Worm (Caenorhabditis elegans): ENCODE data around the gene F52D2.12.

DNA sequence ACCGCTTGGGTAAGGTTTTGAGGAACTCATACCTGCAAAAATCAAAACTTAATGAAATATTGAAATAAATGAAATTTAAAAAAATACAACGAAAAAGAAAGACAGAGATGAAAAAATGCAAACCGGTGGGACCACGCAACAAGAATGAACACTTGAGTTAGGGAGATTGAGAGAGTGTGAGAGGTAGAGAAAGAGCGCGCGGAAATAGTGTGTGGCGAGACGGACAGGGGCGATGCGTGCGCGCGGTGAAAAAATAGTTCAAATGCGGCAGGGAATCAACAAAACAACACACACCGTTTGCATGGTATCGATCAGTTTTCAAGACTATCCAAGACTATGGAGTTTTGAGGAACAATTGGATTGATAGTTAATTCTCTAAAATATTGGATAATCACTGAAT lies 11.8 kb downstream of the F52D2.12 start, which contains the start of gene meg-3:
- no peak for TF ChIP-seq ama-1 (optimal IDR thresholded peaks at IDR 0.05)
- TF ChIP-seq tbx-2 (tag; optimal IDR thresholded peaks at IDR 0.05): no peak
- TF ChIP-seq pag-3 (tag; optimal IDR thresholded peaks at IDR 0.05; ENCODE audit: borderline replicate concordance): no peak
- TF ChIP-seq fkh-10 (GFP tag; optimal IDR thresholded peaks at IDR 0.05): no peak
- TF ChIP-seq ceh-2 (tag; optimal IDR thresholded peaks at IDR 0.05): no peak
